Fruit fly (Drosophila melanogaster) whole organism, prepupa: ENCODE data around the gene TwdlX.

ENCODE experiments used
- Blimp-1 ChIP-seq: fragments of 200-800 bp; sonication (Bioruptor generic); optimal IDR thresholded peaks from 3 replicates; lab custom pipeline; 2017; ENCODE audit warnings: missing biosample characterization, missing genetic modification characterization, mild to moderate bottlenecking, moderate library complexity, missing genetic modification reagents
- CG10631 ChIP-seq: fragments of 200-800 bp; sonication (Bioruptor generic); optimal IDR thresholded peaks from 2 replicates; lab custom pipeline; 2016; ENCODE audit warnings: missing biosample characterization, missing genetic modification characterization
- CG11294 ChIP-seq: fragments of 200-800 bp; sonication (Bioruptor generic); IDR thresholded peaks from 2 replicates; pipeline ENCODE4 v1.3.6; 2022; ENCODE audit warnings: missing biosample characterization, missing genetic modification characterization
- CG11902 ChIP-seq: fragments of 200-800 bp; sonication (Bioruptor generic); optimal IDR thresholded peaks from 3 replicates; lab custom pipeline; 2016; ENCODE audit warnings: missing biosample characterization, missing genetic modification characterization
- CG15336 ChIP-seq: fragments of 200-800 bp; sonication (Bioruptor generic); IDR thresholded peaks from 2 replicates; pipeline ENCODE4 v1.3.6; 2022; ENCODE audit warnings: missing biosample characterization, missing genetic modification characterization
- CG1621 ChIP-seq: fragments of 200-800 bp; sonication (Bioruptor generic); optimal IDR thresholded peaks from 3 replicates; lab custom pipeline; 2018; ENCODE audit warnings: missing biosample characterization, mild to moderate bottlenecking, missing genetic modification characterization
- CG16779 ChIP-seq: fragments of 200-800 bp; sonication (Bioruptor generic); optimal IDR thresholded peaks from 3 replicates; lab custom pipeline; 2017; ENCODE audit warnings: missing biosample characterization, mild to moderate bottlenecking, missing genetic modification characterization
- CG3032 ChIP-seq: fragments of 200-800 bp; optimal IDR thresholded peaks from 2 replicates; lab custom pipeline; 2019; ENCODE audit warnings: missing biosample characterization, mild to moderate bottlenecking, missing genetic modification characterization, moderate library complexity
- CG32006 ChIP-seq: fragments of 200-800 bp; sonication (Bioruptor generic); optimal IDR thresholded peaks from 3 replicates; lab custom pipeline; 2017; ENCODE audit warnings: missing biosample characterization, mild to moderate bottlenecking, missing genetic modification characterization
- CG34406 ChIP-seq: fragments of 200-800 bp; sonication (Bioruptor generic); optimal IDR thresholded peaks from 3 replicates; lab custom pipeline; 2016; ENCODE audit warnings: missing biosample characterization, missing genetic modification characterization
- CG3919 ChIP-seq: fragments of 200-800 bp; sonication (Bioruptor generic); optimal IDR thresholded peaks from 3 replicates; lab custom pipeline; 2016; ENCODE audit warnings: missing biosample characterization, missing genetic modification characterization
- CG6163 ChIP-seq: fragments of 200-800 bp; sonication (Bioruptor generic); IDR thresholded peaks from 3 replicates; pipeline ENCODE4 v1.3.6; 2022; ENCODE audit warnings: missing biosample characterization, missing genetic modification characterization
- CG6792 ChIP-seq: fragments of 200-800 bp; sonication (Bioruptor generic); optimal IDR thresholded peaks from 3 replicates; lab custom pipeline; 2016; ENCODE audit warnings: missing biosample characterization, missing genetic modification characterization
- CG6808 ChIP-seq: fragments of 200-800 bp; sonication (Bioruptor generic); optimal IDR thresholded peaks from 3 replicates; lab custom pipeline; 2017; ENCODE audit warnings: missing biosample characterization, missing genetic modification characterization, mild to moderate bottlenecking, moderate library complexity, missing genetic modification reagents
- CG6854 ChIP-seq: fragments of 200-800 bp; sonication (Bioruptor generic); optimal IDR thresholded peaks from 2 replicates; lab custom pipeline; 2017; ENCODE audit warnings: missing biosample characterization, mild to moderate bottlenecking, missing genetic modification characterization
- CG8319 ChIP-seq: fragments of 200-800 bp; sonication (Bioruptor generic); optimal IDR thresholded peaks from 3 replicates; lab custom pipeline; 2016; ENCODE audit warnings: missing biosample characterization, missing genetic modification characterization
- CG8632 ChIP-seq: fragments of 200-800 bp; sonication (Bioruptor generic); optimal IDR thresholded peaks from 3 replicates; lab custom pipeline; 2016; ENCODE audit warnings: missing biosample characterization, missing genetic modification characterization
- Eip75B ChIP-seq: fragments of 200-800 bp; sonication (Bioruptor generic); optimal IDR thresholded peaks from 3 replicates; lab custom pipeline; 2016; ENCODE audit warnings: missing biosample characterization, missing genetic modification characterization
- Eip78C ChIP-seq: fragments of 200-800 bp; sonication (Bioruptor generic); peaks from one replicate; lab custom pipeline; 2016; ENCODE audit warnings: missing biosample characterization, missing genetic modification characterization
- Ets21C ChIP-seq: fragments of 200-800 bp; sonication (Bioruptor generic); optimal IDR thresholded peaks from 3 replicates; lab custom pipeline; 2016; ENCODE audit warnings: missing biosample characterization, missing genetic modification characterization
- Ets96B ChIP-seq: fragments of 200-800 bp; optimal IDR thresholded peaks from 2 replicates; lab custom pipeline; 2019; ENCODE audit warnings: missing biosample characterization, mild to moderate bottlenecking, missing genetic modification characterization, moderate library complexity
- Hr38 ChIP-seq: sonication (Bioruptor generic); optimal IDR thresholded peaks from 2 replicates; lab custom pipeline; 2016; ENCODE audit warnings: missing biosample characterization, missing genetic modification characterization
- Hr4 ChIP-seq: fragments of 200-800 bp; sonication (Bioruptor generic); optimal IDR thresholded peaks from 3 replicates; lab custom pipeline; 2016; ENCODE audit warnings: missing biosample characterization, missing genetic modification characterization
- Lpt ChIP-seq: fragments of 200-800 bp; sonication (Bioruptor generic); optimal IDR thresholded peaks from 3 replicates; lab custom pipeline; 2016; ENCODE audit warnings: missing biosample characterization, missing genetic modification characterization
- OdsH ChIP-seq: fragments of 200-800 bp; sonication (Bioruptor generic); optimal IDR thresholded peaks from 3 replicates; lab custom pipeline; 2016; ENCODE audit warnings: missing biosample characterization, missing genetic modification characterization
- Smox ChIP-seq: fragments of 200-800 bp; sonication (Bioruptor generic); optimal IDR thresholded peaks from 3 replicates; lab custom pipeline; 2016; ENCODE audit warnings: missing biosample characterization, missing genetic modification characterization
- Sox102F ChIP-seq: fragments of 200-800 bp; sonication (Bioruptor generic); optimal IDR thresholded peaks from 2 replicates; lab custom pipeline; 2016; ENCODE audit warnings: missing biosample characterization, mild to moderate bottlenecking, missing genetic modification characterization
- Sox14 ChIP-seq: fragments of 200-800 bp; sonication (Bioruptor generic); optimal IDR thresholded peaks from 3 replicates; lab custom pipeline; 2016; ENCODE audit warnings: missing biosample characterization, missing genetic modification characterization
- Sox15 ChIP-seq: fragments of 200-800 bp; sonication (Bioruptor generic); optimal IDR thresholded peaks from 3 replicates; lab custom pipeline; 2016; ENCODE audit warnings: missing biosample characterization, missing genetic modification characterization
- achi ChIP-seq: fragments of 200-800 bp; sonication (Bioruptor generic); optimal IDR thresholded peaks from 3 replicates; lab custom pipeline; 2016; ENCODE audit warnings: missing biosample characterization, missing genetic modification characterization
- acj6 ChIP-seq: fragments of 200-800 bp; sonication (Bioruptor generic); optimal IDR thresholded peaks from 3 replicates; lab custom pipeline; 2016; ENCODE audit warnings: missing biosample characterization, missing genetic modification characterization
- dac ChIP-seq: fragments of 200-800 bp; sonication (Bioruptor generic); optimal IDR thresholded peaks from 2 replicates; lab custom pipeline; 2017; ENCODE audit warnings: missing biosample characterization, mild to moderate bottlenecking, missing genetic modification characterization
- dsx ChIP-seq: fragments of 200-800 bp; optimal IDR thresholded peaks from 3 replicates; lab custom pipeline; 2019; ENCODE audit warnings: missing biosample characterization, mild to moderate bottlenecking, missing genetic modification characterization, moderate library complexity; ENCODE audit not compliant: poor library complexity, severe bottlenecking
- eg ChIP-seq: fragments of 200-800 bp; sonication (Bioruptor generic); IDR thresholded peaks from 3 replicates; pipeline ENCODE4 v1.3.6; 2022; ENCODE audit warnings: missing biosample characterization, missing genetic modification characterization
- esn ChIP-seq: fragments of 200-800 bp; sonication (Bioruptor generic); optimal IDR thresholded peaks from 2 replicates; lab custom pipeline; 2016; ENCODE audit warnings: missing biosample characterization, mild to moderate bottlenecking, missing genetic modification characterization, moderate library complexity
- fd85E ChIP-seq: fragments of 200-800 bp; sonication (Bioruptor generic); optimal IDR thresholded peaks from 3 replicates; lab custom pipeline; 2016; ENCODE audit warnings: missing biosample characterization, missing genetic modification characterization
- fkh ChIP-seq: fragments of 200-800 bp; sonication (Bioruptor generic); optimal IDR thresholded peaks from 3 replicates; lab custom pipeline; 2017; ENCODE audit warnings: missing biosample characterization, mild to moderate bottlenecking, missing genetic modification characterization, moderate library complexity
- lz ChIP-seq: fragments of 200-800 bp; sonication (Bioruptor generic); optimal IDR thresholded peaks from 3 replicates; lab custom pipeline; 2016; ENCODE audit warnings: missing biosample characterization, missing genetic modification characterization
- net ChIP-seq: fragments of 200-800 bp; sonication (Bioruptor generic); optimal IDR thresholded peaks from 3 replicates; lab custom pipeline; 2016; ENCODE audit warnings: missing biosample characterization, missing genetic modification characterization
- salr ChIP-seq, 2 experiments: fragments of 200-800 bp; sonication (Bioruptor generic); optimal IDR thresholded peaks; 3 replicates each; lab custom pipeline; 2016 to 2018; ENCODE audit warnings: missing biosample characterization in 2 of 2, missing genetic modification characterization in 2 of 2, mild to moderate bottlenecking in 1 of 2
- ss ChIP-seq, 2 experiments: fragments of 200-800 bp; sonication (Bioruptor generic); optimal IDR thresholded peaks; 2 replicates in 1 of 2; 3 replicates in 1 of 2; lab custom pipeline; 2017 to 2018; ENCODE audit warnings: mild to moderate bottlenecking in 2 of 2, missing biosample characterization in 2 of 2, missing genetic modification characterization in 2 of 2, moderate library complexity in 1 of 2
- svp ChIP-seq: fragments of 200-800 bp; sonication (Bioruptor generic); peaks from one replicate; lab custom pipeline; 2016; ENCODE audit warnings: missing biosample characterization, missing genetic modification characterization
- vri ChIP-seq: fragments of 200-800 bp; sonication (Bioruptor generic); optimal IDR thresholded peaks from 3 replicates; lab custom pipeline; 2016; ENCODE audit warnings: missing biosample characterization, mild to moderate bottlenecking, missing genetic modification characterization

Gene TwdlX

dm6 chrX:16691440-16691839 lies 39.5 kb upstream of the TwdlX start (continued):
- TF ChIP-seq Eip75B (GFP tag; lab: Kevin White, UChicago) (peak; percentile 65), CG3919 (GFP tag; lab: Kevin White, UChicago) (peak; percentile 78), CG16779 (tag; lab: Kevin White, UChicago) (peak; percentile 51), Hr38 (GFP tag; lab: Kevin White, UChicago) (no peak), CG10631 (GFP tag; lab: Kevin White, UChicago) (peak; percentile 66), CG3032 (tag; lab: Kevin White, UChicago) (peak; percentile 55), lz (peak; percentile 63), fkh (GFP tag; lab: Kevin White, UChicago) (no peak), Ets96B (peak; percentile 53), CG15336 (GFP tag; lab: Robert Waterston, UW) (peak; percentile 88), OdsH (GFP tag; lab: Kevin White, UChicago) (peak; percentile 80)

- TF ChIP-seq CG6808 (no peak), Eip78C (GFP tag; lab: Kevin White, UChicago) (peak; percentile 9), CG3032 (tag; lab: Kevin White, UChicago) (no peak), CG16779 (tag; lab: Kevin White, UChicago) (no peak), Sox15 (GFP tag; lab: Kevin White, UChicago) (no peak), CG6854 (no peak), CG11902 (no peak), CG1621 (tag; lab: Kevin White, UChicago) (no peak), CG8319 (no peak), esn (GFP tag; lab: Kevin White, UChicago) (no peak), salr (GFP tag; optimal IDR thresholded peaks at IDR 0.05; lab: Kevin White, UChicago) (no peak), CG32006 (GFP tag; lab: Kevin White, UChicago) (peak; percentile 43), fkh (GFP tag; lab: Kevin White, UChicago) (peak; percentile 42), Lpt (GFP tag; lab: Kevin White, UChicago) (peak; percentile 7), Sox14 (GFP tag; lab: Kevin White, UChicago) (no peak), CG34406 (no peak)
Observed at dm6 chrX:16692325-16692724, 38.6 kb upstream of the TwdlX start.

dm6 chrX:16693805-16694387 lies 37.0 kb upstream of the TwdlX start:
- TF ChIP-seq Hr4 (GFP tag; lab: Kevin White, UChicago) (no peak), CG8632 (GFP tag; lab: Kevin White, UChicago) (no peak), CG16779 (tag; lab: Kevin White, UChicago) (no peak), CG10631 (GFP tag; lab: Kevin White, UChicago) (no peak), CG1621 (tag; lab: Kevin White, UChicago) (no peak), Ets96B (no peak), Sox102F (GFP tag; lab: Kevin White, UChicago) (no peak), Ets21C (GFP tag; lab: Kevin White, UChicago) (no peak), achi (GFP tag; lab: Kevin White, UChicago) (no peak), CG6792 (GFP tag; lab: Kevin White, UChicago) (no peak), CG11294 (GFP tag; lab: Robert Waterston, UW) (no peak), Sox15 (GFP tag; lab: Kevin White, UChicago) (no peak), svp (GFP tag; lab: Kevin White, UChicago) (no peak), CG6808 (no peak), net (GFP tag; lab: Kevin White, UChicago) (no peak), Eip78C (GFP tag; lab: Kevin White, UChicago) (no peak), Blimp-1 (GFP tag; lab: Kevin White, UChicago) (no peak), Sox14 (GFP tag; lab: Kevin White, UChicago) (no peak)
- TF ChIP-seq, all 60 proteins: peak for 0

- TF ChIP-seq dsx (GFP tag; lab: Kevin White, UChicago) (no peak), Smox (GFP tag; lab: Kevin White, UChicago) (no peak), CG6792 (GFP tag; lab: Kevin White, UChicago) (no peak), CG6854 (no peak), vri (GFP tag; lab: Kevin White, UChicago) (no peak), acj6 (GFP tag; lab: Kevin White, UChicago) (no peak), dac (GFP tag; lab: Kevin White, UChicago) (no peak), ss (GFP tag; optimal IDR thresholded peaks at IDR 0.05; lab: Kevin White, UChicago) (no peak), lz (no peak), Lpt (GFP tag; lab: Kevin White, UChicago) (peak; percentile 4), CG6163 (GFP tag; lab: Robert Waterston, UW) (no peak), CG15336 (GFP tag; lab: Robert Waterston, UW) (no peak), fd85E (no peak), eg (GFP tag; lab: Robert Waterston, UW) (peak; percentile 31; the same call in 1 of the 3 replicates), Ets21C (GFP tag; lab: Kevin White, UChicago) (no peak), CG16779 (tag; lab: Kevin White, UChicago) (no peak), salr (GFP tag; optimal IDR thresholded peaks at IDR 0.05; lab: Kevin White, UChicago) (no peak), esn (GFP tag; lab: Kevin White, UChicago) (no peak), CG10631 (GFP tag; lab: Kevin White, UChicago) (no peak), svp (GFP tag; lab: Kevin White, UChicago) (peak; percentile 36), Sox102F (GFP tag; lab: Kevin White, UChicago) (no peak), Sox15 (GFP tag; lab: Kevin White, UChicago) (no peak)
Observed at dm6 chrX:16694477-16694876, 36.4 kb upstream of the TwdlX start.
